Fruit fly (Drosophila melanogaster) whole organism, embryonic: ENCODE measurements around the gene Gad1.

ENCODE experiments used
- Atf3 ChIP-seq: fragments of 200-800 bp; sonication (Bioruptor generic); optimal IDR thresholded peaks from 3 replicates; lab custom pipeline; 2016; ENCODE audit warnings: missing biosample characterization, missing genetic modification characterization
- Bdp1 ChIP-seq: fragments of 200-800 bp; sonication (Bioruptor generic); optimal IDR thresholded peaks from 3 replicates; lab custom pipeline; 2016; ENCODE audit warnings: missing biosample characterization, missing genetic modification characterization
- C15 ChIP-seq: fragments of 200-800 bp; sonication (Bioruptor generic); IDR thresholded peaks from 3 replicates; pipeline ENCODE4 v1.3.6; 2022; ENCODE audit warnings: missing biosample characterization, missing genetic modification characterization
- CG12071 ChIP-seq: fragments of 200-800 bp; sonication (Bioruptor generic); optimal IDR thresholded peaks from 3 replicates; lab custom pipeline; 2018; ENCODE audit warnings: missing biosample characterization, mild to moderate bottlenecking, missing genetic modification characterization
- CG13775 ChIP-seq: fragments of 200-800 bp; sonication (Bioruptor generic); optimal IDR thresholded peaks from 3 replicates; lab custom pipeline; 2017; ENCODE audit warnings: missing biosample characterization, mild to moderate bottlenecking, missing genetic modification characterization
- CG1603 ChIP-seq: fragments of 200-800 bp; sonication (Bioruptor generic); optimal IDR thresholded peaks from 2 replicates; lab custom pipeline; 2019; ENCODE audit warnings: missing biosample characterization, mild to moderate bottlenecking, missing genetic modification characterization, moderate library complexity
- CG17186 ChIP-seq: fragments of 200-800 bp; sonication (Bioruptor generic); optimal IDR thresholded peaks from 3 replicates; lab custom pipeline; 2017; ENCODE audit warnings: missing biosample characterization, missing genetic modification reagents, missing genetic modification characterization
- CG2116 ChIP-seq: fragments of 200-800 bp; sonication (Bioruptor generic); optimal IDR thresholded peaks from 3 replicates; lab custom pipeline; 2018; ENCODE audit warnings: missing biosample characterization, mild to moderate bottlenecking, missing genetic modification characterization
- CG3281 ChIP-seq: fragments of 200-800 bp; sonication (Bioruptor generic); optimal IDR thresholded peaks from 3 replicates; lab custom pipeline; 2017; ENCODE audit warnings: missing biosample characterization, mild to moderate bottlenecking, missing genetic modification characterization
- CG4328 ChIP-seq: fragments of 200-800 bp; sonication (Bioruptor generic); optimal IDR thresholded peaks from 3 replicates; lab custom pipeline; 2017; ENCODE audit warnings: missing biosample characterization, missing genetic modification reagents, missing genetic modification characterization
- CG6254 ChIP-seq: fragments of 200-800 bp; sonication (Bioruptor generic); optimal IDR thresholded peaks from 3 replicates; lab custom pipeline; 2017; ENCODE audit warnings: mild to moderate bottlenecking, missing biosample characterization, missing genetic modification reagents, missing genetic modification characterization
- CG6854 ChIP-seq: fragments of 200-800 bp; sonication (Bioruptor generic); optimal IDR thresholded peaks from 3 replicates; lab custom pipeline; 2017; ENCODE audit warnings: missing biosample characterization, mild to moderate bottlenecking, missing genetic modification characterization
- CG7928 ChIP-seq: fragments of 200-800 bp; sonication (Bioruptor generic); optimal IDR thresholded peaks from 2 replicates; lab custom pipeline; 2017; ENCODE audit warnings: missing biosample characterization, mild to moderate bottlenecking, missing genetic modification characterization
- CG9932 ChIP-seq: fragments of 200-800 bp; sonication (Bioruptor generic); IDR thresholded peaks from 2 replicates; pipeline ENCODE4 v1.3.6; 2022; ENCODE audit warnings: missing biosample characterization, missing genetic modification characterization
- CHES-1-like ChIP-seq: fragments of 200-800 bp; sonication (Bioruptor generic); optimal IDR thresholded peaks from 2 replicates; lab custom pipeline; 2016; ENCODE audit warnings: missing biosample characterization, missing genetic modification characterization
- E2f2 ChIP-seq: fragments of 200-800 bp; sonication (Bioruptor generic); IDR thresholded peaks from 2 replicates; pipeline ENCODE4 v1.3.6; 2022; ENCODE audit warnings: missing biosample characterization, missing genetic modification characterization
- Elba2 ChIP-seq: fragments of 200-800 bp; sonication (Bioruptor generic); optimal IDR thresholded peaks from 3 replicates; lab custom pipeline; 2016; ENCODE audit warnings: missing biosample characterization, missing genetic modification characterization
- Ets97D ChIP-seq: fragments of 200-800 bp; sonication (Bioruptor generic); optimal IDR thresholded peaks from 3 replicates; lab custom pipeline; 2016; ENCODE audit warnings: missing biosample characterization, missing genetic modification characterization
- Fer3 ChIP-seq: fragments of 200-800 bp; sonication (Bioruptor generic); optimal IDR thresholded peaks from 2 replicates; lab custom pipeline; 2018; ENCODE audit warnings: missing biosample characterization, mild to moderate bottlenecking, missing genetic modification characterization, moderate library complexity
- HHEX ChIP-seq: fragments of 200-800 bp; sonication (Bioruptor generic); optimal IDR thresholded peaks from 3 replicates; lab custom pipeline; 2017; ENCODE audit warnings: missing biosample characterization, mild to moderate bottlenecking, missing genetic modification characterization, missing genetic modification reagents
- MESR4 ChIP-seq: fragments of 200-800 bp; sonication (Bioruptor generic); optimal IDR thresholded peaks from 2 replicates; lab custom pipeline; 2018; ENCODE audit warnings: missing biosample characterization, mild to moderate bottlenecking, missing genetic modification characterization, moderate library complexity
- NFAT ChIP-seq: fragments of 200-800 bp; sonication (Bioruptor generic); IDR thresholded peaks from 2 replicates; pipeline ENCODE4 v1.3.6; 2022; ENCODE audit warnings: missing biosample characterization, missing genetic modification characterization
- Side ChIP-seq: fragments of 200-800 bp; sonication (Bioruptor generic); optimal IDR thresholded peaks from 2 replicates; lab custom pipeline; 2016; ENCODE audit warnings: missing biosample characterization, missing genetic modification characterization
- ash1 ChIP-seq: fragments of 200-800 bp; sonication (Bioruptor generic); optimal IDR thresholded peaks from 2 replicates; lab custom pipeline; 2018; ENCODE audit warnings: missing biosample characterization, mild to moderate bottlenecking, missing genetic modification characterization
- bab2 ChIP-seq: fragments of 200-800 bp; sonication (Bioruptor generic); optimal IDR thresholded peaks from 2 replicates; lab custom pipeline; 2016; ENCODE audit warnings: missing biosample characterization, missing genetic modification characterization
- bbx ChIP-seq: fragments of 200-800 bp; sonication (Bioruptor generic); IDR thresholded peaks from 2 replicates; pipeline ENCODE4 v1.3.6; 2022; ENCODE audit warnings: missing biosample characterization, missing genetic modification characterization; ENCODE audit not compliant: partially characterized antibody
- cg ChIP-seq: fragments of 200-800 bp; sonication (Bioruptor generic); optimal IDR thresholded peaks from 3 replicates; lab custom pipeline; 2019; ENCODE audit warnings: missing biosample characterization, mild to moderate bottlenecking, missing genetic modification characterization, moderate library complexity
- chinmo ChIP-seq: fragments of 200-800 bp; sonication (Bioruptor generic); IDR thresholded peaks from 4 replicates; pipeline ENCODE4 v1.3.6; 2022; ENCODE audit warnings: missing biosample characterization, missing genetic modification characterization; ENCODE audit not compliant: partially characterized antibody
- corto ChIP-seq: fragments of 200-800 bp; sonication (Bioruptor generic); optimal IDR thresholded peaks from 2 replicates; lab custom pipeline; 2016; ENCODE audit warnings: missing biosample characterization, mild to moderate bottlenecking, missing genetic modification characterization, moderate library complexity
- crol ChIP-seq: fragments of 200-800 bp; sonication (Bioruptor generic); IDR thresholded peaks from 2 replicates; pipeline ENCODE4 v1.3.6; 2022; ENCODE audit warnings: missing biosample characterization, missing genetic modification characterization
- crp ChIP-seq, 2 experiments: fragments of 200-800 bp; sonication (Bioruptor generic); optimal IDR thresholded peaks; 2 replicates in 1 of 2; 3 replicates in 1 of 2; lab custom pipeline; 2017; ENCODE audit warnings: missing biosample characterization in 2 of 2, missing genetic modification characterization in 2 of 2, mild to moderate bottlenecking in 1 of 2, moderate library complexity in 1 of 2
- cwo ChIP-seq: fragments of 200-800 bp; sonication (Bioruptor generic); optimal IDR thresholded peaks from 3 replicates; lab custom pipeline; 2017; ENCODE audit warnings: missing biosample characterization, missing genetic modification characterization, mild to moderate bottlenecking, moderate library complexity, missing genetic modification reagents
- dmrt99B ChIP-seq: fragments of 200-800 bp; sonication (Bioruptor generic); optimal IDR thresholded peaks from 2 replicates; lab custom pipeline; 2018; ENCODE audit warnings: missing biosample characterization, mild to moderate bottlenecking, missing genetic modification characterization, moderate library complexity
- eyg ChIP-seq: fragments of 200-800 bp; sonication (Bioruptor generic); optimal IDR thresholded peaks from 3 replicates; lab custom pipeline; 2016; ENCODE audit warnings: missing biosample characterization, missing genetic modification characterization
- ftz-f1 ChIP-seq: fragments of 200-800 bp; sonication (Bioruptor generic); optimal IDR thresholded peaks from 2 replicates; lab custom pipeline; 2016; ENCODE audit warnings: missing biosample characterization, missing genetic modification characterization
- inv ChIP-seq: fragments of 200-800 bp; sonication (Bioruptor generic); IDR thresholded peaks from 2 replicates; pipeline ENCODE4 v1.3.6; 2022; ENCODE audit warnings: missing biosample characterization, missing genetic modification characterization; ENCODE audit not compliant: partially characterized antibody
- kah ChIP-seq: fragments of 200-800 bp; sonication (Bioruptor generic); optimal IDR thresholded peaks from 2 replicates; lab custom pipeline; 2018; ENCODE audit warnings: missing biosample characterization, mild to moderate bottlenecking, missing genetic modification characterization
- knrl ChIP-seq: fragments of 200-800 bp; sonication (Bioruptor generic); IDR thresholded peaks from 3 replicates; pipeline ENCODE4 v1.3.6; 2022; ENCODE audit warnings: missing biosample characterization, missing genetic modification characterization; ENCODE audit not compliant: partially characterized antibody
- odd ChIP-seq: fragments of 200-800 bp; sonication (Bioruptor generic); optimal IDR thresholded peaks from 2 replicates; lab custom pipeline; 2017; ENCODE audit warnings: missing biosample characterization, mild to moderate bottlenecking, missing genetic modification characterization
- pros ChIP-seq: fragments of 200-800 bp; sonication (Bioruptor generic); optimal IDR thresholded peaks from 3 replicates; lab custom pipeline; 2019; ENCODE audit warnings: missing biosample characterization, mild to moderate bottlenecking, missing genetic modification characterization, moderate library complexity
- scrt ChIP-seq: fragments of 200-800 bp; sonication (Bioruptor generic); optimal IDR thresholded peaks from 2 replicates; lab custom pipeline; 2018; ENCODE audit warnings: missing biosample characterization, mild to moderate bottlenecking, missing genetic modification characterization, moderate library complexity
- sens ChIP-seq: fragments of 200-800 bp; sonication (Bioruptor generic); peaks from one replicate; lab custom pipeline; 2016; ENCODE audit warnings: missing biosample characterization, missing genetic modification characterization
- twi ChIP-seq: fragments of 200-800 bp; optimal IDR thresholded peaks from 2 replicates; lab custom pipeline; 2019; ENCODE audit warnings: missing biosample characterization, mild to moderate bottlenecking, missing genetic modification characterization, moderate library complexity
- vvl ChIP-seq: fragments of 200-800 bp; sonication (Bioruptor generic); IDR thresholded peaks from 2 replicates; pipeline ENCODE4 v1.3.6; 2022; ENCODE audit warnings: missing biosample characterization, missing genetic modification characterization

Gene Gad1

DNA sequence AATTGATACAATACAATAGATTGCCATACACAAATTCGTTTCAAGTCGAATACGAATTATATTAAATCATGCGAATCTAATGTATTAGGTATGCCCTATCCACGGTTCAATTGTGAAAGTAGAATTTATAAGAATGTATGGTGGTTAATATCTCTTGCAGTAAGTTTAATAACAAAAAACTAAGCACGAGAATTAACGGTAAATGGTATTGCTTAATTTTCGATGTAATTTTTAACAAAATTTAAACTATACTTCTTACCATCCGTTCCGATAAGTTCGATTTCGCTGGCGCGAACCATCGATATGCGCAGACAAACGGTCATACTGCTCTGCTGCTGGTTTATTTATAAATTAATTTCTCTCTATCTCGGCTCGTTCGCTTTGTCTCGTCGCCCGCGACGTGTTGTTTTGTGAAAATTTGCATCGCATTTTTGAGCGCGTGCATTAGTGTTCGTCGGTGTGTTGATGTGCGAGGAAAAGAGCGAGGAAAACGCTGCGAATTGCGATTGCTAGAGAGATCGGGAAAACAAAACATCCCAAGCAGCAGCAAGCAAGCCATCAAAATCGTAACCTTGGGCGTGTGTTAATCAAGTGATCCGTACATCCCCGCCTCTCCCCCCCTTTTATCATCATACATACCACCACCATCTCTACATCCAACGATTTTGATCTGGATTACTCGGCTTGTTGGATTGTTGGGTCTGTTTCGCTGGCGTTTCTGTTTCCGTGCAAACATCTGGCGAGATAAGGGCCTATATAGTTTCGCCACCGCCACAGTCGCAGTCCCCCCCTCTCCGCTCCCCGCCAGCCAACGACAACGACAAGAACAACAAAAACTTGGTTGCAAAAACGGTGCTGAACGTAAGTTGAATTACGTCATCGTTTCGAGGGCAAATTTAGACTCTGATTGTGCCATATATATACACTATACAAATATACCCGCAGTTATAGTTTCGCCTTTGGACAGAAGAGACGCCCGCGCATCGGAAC, 15.0 kb upstream of the Gad1 start, which contains the start of gene Fit1 (continued):
- TF ChIP-seq Atf3 (GFP tag; lab: Kevin White, UChicago), result peak; percentile 31
- peak; percentile 95 for TF ChIP-seq crol (GFP tag; lab: Robert Waterston, UW)
- TF ChIP-seq chinmo (GFP tag; lab: Robert Waterston, UW), result peak; percentile 82
- TF ChIP-seq cg (GFP tag; lab: Kevin White, UChicago), result peak; percentile 42
- TF ChIP-seq CG2116 (GFP tag; lab: Kevin White, UChicago), result peak; percentile 25
- peak; percentile 76 for TF ChIP-seq E2f2 (GFP tag; lab: Robert Waterston, UW)
- TF ChIP-seq ftz-f1 (GFP tag; lab: Kevin White, UChicago), result peak; percentile 95
- peak; percentile 60 for TF ChIP-seq vvl (GFP tag; lab: Robert Waterston, UW)

DNA sequence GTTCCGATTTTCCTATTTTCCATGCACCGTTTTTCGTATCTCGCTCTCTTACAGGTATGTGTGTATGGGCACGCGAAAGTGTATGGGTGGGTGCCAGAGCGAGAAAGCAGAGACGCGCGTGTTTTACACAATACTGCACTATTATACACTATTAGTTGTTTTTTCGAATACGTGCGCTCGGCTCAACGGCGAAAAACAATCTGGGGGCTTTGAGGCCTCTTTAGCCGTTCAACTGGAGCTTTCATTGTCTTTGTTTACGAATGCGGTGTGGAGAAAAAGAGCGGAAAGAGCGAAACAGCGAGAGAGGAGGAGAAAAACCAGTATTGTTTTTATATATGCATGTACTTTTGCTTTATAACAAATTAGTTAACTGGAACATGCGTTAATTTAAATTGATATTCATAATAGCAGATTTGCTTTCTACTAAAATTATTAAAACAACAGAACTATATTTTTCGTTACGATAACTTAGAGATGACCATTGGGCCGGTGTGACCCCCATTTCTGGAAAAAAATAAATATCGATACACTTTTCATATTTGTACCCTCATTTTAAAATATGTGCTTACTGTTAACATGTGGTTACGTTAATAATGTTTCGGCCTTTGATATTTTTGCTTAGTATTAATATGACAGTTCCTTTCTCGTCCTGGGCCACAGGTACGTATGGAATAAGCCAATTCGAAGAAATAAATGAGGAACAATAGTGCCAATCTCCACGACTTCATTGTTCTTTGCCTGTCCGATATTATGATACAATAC, 14.1 kb upstream of the Gad1 start, which contains the start of gene CG14995:
Gene CG14995 (minus strand): TSS at position 761 of the 762 bp plus-strand sequence.
- peak; percentile 21 for TF ChIP-seq dmrt99B (tag; lab: Kevin White, UChicago)
- peak; percentile 31; the same call in 1 of the 2 replicates for TF ChIP-seq inv (GFP tag; lab: Robert Waterston, UW)
- TF ChIP-seq CHES-1-like (GFP tag; lab: Kevin White, UChicago), result peak; percentile 25
- TF ChIP-seq CG13775, result no peak
- TF ChIP-seq MESR4, result peak; percentile 49
- peak; percentile 29 for TF ChIP-seq CG4328 (GFP tag; lab: Kevin White, UChicago)
- TF ChIP-seq CG3281 (GFP tag; lab: Kevin White, UChicago), result peak; percentile 44
- no peak for TF ChIP-seq corto (GFP tag; lab: Kevin White, UChicago)
- peak; percentile 84 for TF ChIP-seq Elba2 (GFP tag; lab: Kevin White, UChicago)
- TF ChIP-seq bab2, result no peak
- peak; percentile 51; the same call in 1 of the 2 replicates for TF ChIP-seq bbx (GFP tag; lab: Robert Waterston, UW)
- TF ChIP-seq CG1603, result no peak
- peak; percentile 37 for TF ChIP-seq kah (GFP tag; lab: Kevin White, UChicago)
- TF ChIP-seq pros, result no peak
- TF ChIP-seq Ets97D, result peak; percentile 2
- TF ChIP-seq CG6254 (GFP tag; lab: Kevin White, UChicago), result no peak
- TF ChIP-seq crp (GFP tag; optimal IDR thresholded peaks at IDR 0.05; lab: Kevin White, UChicago), result no peak
- peak; percentile 16 for TF ChIP-seq ftz-f1 (GFP tag; lab: Kevin White, UChicago)
- TF ChIP-seq twi (tag; lab: Kevin White, UChicago), result no peak
- TF ChIP-seq scrt (GFP tag; lab: Kevin White, UChicago), result peak; percentile 52
- TF ChIP-seq knrl (GFP tag; lab: Robert Waterston, UW), result peak; percentile 66
- TF ChIP-seq cwo (GFP tag; lab: Kevin White, UChicago), result peak; percentile 0
- peak; percentile 93 for TF ChIP-seq sens (GFP tag; lab: Kevin White, UChicago)
- no peak for TF ChIP-seq ash1 (GFP tag; lab: Kevin White, UChicago)
- peak; percentile 14 for TF ChIP-seq odd (GFP tag; lab: Kevin White, UChicago)
- TF ChIP-seq eyg, result no peak
- TF ChIP-seq Bdp1 (GFP tag; lab: Kevin White, UChicago), result no peak
- no peak for TF ChIP-seq Fer3 (tag; lab: Kevin White, UChicago)
- peak; percentile 53 for TF ChIP-seq CG6854
- peak; percentile 61 for TF ChIP-seq CG12071 (GFP tag; lab: Kevin White, UChicago)
- no peak for TF ChIP-seq CG17186 (GFP tag; lab: Kevin White, UChicago)
- TF ChIP-seq C15, result no peak
- TF ChIP-seq CG7928 (GFP tag; lab: Kevin White, UChicago), result no peak
- no peak for TF ChIP-seq NFAT (GFP tag; lab: Robert Waterston, UW)
- TF ChIP-seq Side (GFP tag; lab: Kevin White, UChicago), result no peak
- peak; percentile 7 for TF ChIP-seq HHEX
- TF ChIP-seq CG9932 (GFP tag; lab: Robert Waterston, UW), result no peak
